Worm (Caenorhabditis elegans): ENCODE data around the gene R11D1.1.

Gene R11D1.1

DNA sequence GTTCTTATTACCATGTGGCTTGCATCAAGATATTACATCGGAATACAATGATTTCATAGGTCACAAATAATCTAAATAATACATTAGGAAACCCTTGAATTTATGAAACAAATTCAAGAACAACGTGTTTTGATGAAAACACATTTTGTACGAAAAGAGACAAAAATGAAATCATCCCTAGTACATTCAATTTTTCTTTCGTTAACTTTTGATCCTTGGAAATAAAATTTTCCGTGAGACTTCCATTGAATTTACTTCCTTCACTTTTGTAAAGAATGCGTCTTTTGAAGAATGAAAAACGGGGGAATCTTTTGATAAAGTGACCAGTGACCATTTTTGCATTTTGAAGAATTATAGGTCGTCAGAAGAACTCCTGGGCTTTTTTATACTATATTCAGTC, 30.4 kb upstream of the R11D1.1 start:
- TF ChIP-seq K09A11.1 (tag; optimal IDR thresholded peaks at IDR 0.05; ENCODE audit: insufficient read depth) (no peak), sox-2 (GFP tag; IDR thresholded peaks at IDR 0.05) (no peak), F13H6.1 (tag; optimal IDR thresholded peaks at IDR 0.05) (no peak), ets-4 (tag; optimal IDR thresholded peaks at IDR 0.05) (no peak), unc-3 (GFP tag; conservative IDR thresholded peaks at IDR 0.05) (no peak), unc-3 (tag; optimal IDR thresholded peaks at IDR 0.05) (no peak), lim-6 (tag; optimal IDR thresholded peaks at IDR 0.05) (no peak), elt-2 (tag; optimal IDR thresholded peaks at IDR 0.05) (no peak), elt-4 (tag; optimal IDR thresholded peaks at IDR 0.05) (no peak), ceh-9 (tag; optimal IDR thresholded peaks at IDR 0.05) (no peak), nfya-1 (tag; optimal IDR thresholded peaks at IDR 0.05) (no peak), pqm-1 (tag; optimal IDR thresholded peaks at IDR 0.05) (no peak), pha-4 (tag; optimal IDR thresholded peaks at IDR 0.05) (no peak), K02D7.2 (tag; optimal IDR thresholded peaks at IDR 0.05) (no peak), pat-9 (tag; optimal IDR thresholded peaks at IDR 0.05) (no peak), C08G9.2 (tag; optimal IDR thresholded peaks at IDR 0.05) (no peak), lin-11 (tag; optimal IDR thresholded peaks at IDR 0.05) (no peak), ceh-18 (tag; optimal IDR thresholded peaks at IDR 0.05) (no peak), ttx-3 (tag; optimal IDR thresholded peaks at IDR 0.05) (no peak), npax-4 (tag; optimal IDR thresholded peaks at IDR 0.05) (no peak), sox-4 (tag; optimal IDR thresholded peaks at IDR 0.05) (no peak)

DNA sequence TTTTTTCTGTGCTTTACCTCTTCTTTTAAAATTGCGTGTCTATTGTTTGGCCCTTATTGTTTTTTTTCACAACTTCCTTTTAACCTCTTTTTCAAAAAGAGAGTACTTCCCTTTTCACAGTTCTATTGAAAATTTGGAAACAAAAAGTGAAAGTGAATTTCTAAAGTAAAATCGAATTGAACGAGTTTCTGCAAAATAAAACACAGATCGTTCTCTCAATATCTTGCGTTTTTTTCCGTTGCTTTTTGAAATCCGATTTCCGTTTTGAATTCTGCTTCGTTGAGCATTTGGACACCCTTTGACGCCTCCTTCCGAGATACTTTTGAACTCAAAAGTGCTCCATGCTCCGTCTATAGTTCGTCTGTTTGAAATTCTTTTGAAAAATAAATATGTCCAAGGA, 27.9 kb upstream of the R11D1.1 start:
- no peak for TF ChIP-seq syd-9 (tag; optimal IDR thresholded peaks at IDR 0.05)
- TF ChIP-seq unc-55 (GFP tag; optimal IDR thresholded peaks at IDR 0.05) = no peak
- no peak for TF ChIP-seq pag-3 (tag; optimal IDR thresholded peaks at IDR 0.05; ENCODE audit: borderline replicate concordance)
- TF ChIP-seq C38D4.7 (GFP tag; optimal IDR thresholded peaks at IDR 0.05) = no peak
- no peak for TF ChIP-seq ceh-31 (tag; optimal IDR thresholded peaks at IDR 0.05)

DNA sequence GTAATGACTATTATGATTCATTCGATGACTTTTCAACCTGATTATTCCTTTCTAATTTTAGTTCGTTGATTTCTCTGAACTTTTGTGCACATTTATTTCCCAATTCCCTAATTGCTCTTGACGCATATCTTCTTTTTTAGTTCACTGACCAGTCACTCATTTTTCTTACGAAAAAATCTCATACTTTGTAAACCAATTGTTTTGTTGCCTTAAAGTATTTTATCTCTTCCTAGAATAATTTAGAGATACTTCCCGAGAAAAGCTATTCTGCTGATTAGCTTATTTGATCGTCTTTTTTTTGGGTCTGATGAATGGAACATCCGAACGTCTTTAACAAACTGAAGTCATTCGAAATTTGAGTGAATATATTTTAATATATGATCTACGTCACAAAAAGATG, 24.9 kb upstream of the R11D1.1 start:
- no peak for TF ChIP-seq dmd-4 (tag; optimal IDR thresholded peaks at IDR 0.05; ENCODE audit: borderline replicate concordance)
- TF ChIP-seq Y22D7AL.16 (tag; optimal IDR thresholded peaks at IDR 0.05) = no peak
- no peak for TF ChIP-seq tbx-7 (tag; optimal IDR thresholded peaks at IDR 0.05)
- no peak for TF ChIP-seq ceh-48 (tag; optimal IDR thresholded peaks at IDR 0.05)
- no peak for TF ChIP-seq pat-9 (tag; optimal IDR thresholded peaks at IDR 0.05)
- TF ChIP-seq C08G9.2 (tag; optimal IDR thresholded peaks at IDR 0.05) = no peak
- no peak for TF ChIP-seq ref-2 (tag; optimal IDR thresholded peaks at IDR 0.05)
- no peak for TF ChIP-seq unc-55 (GFP tag; optimal IDR thresholded peaks at IDR 0.05)
- no peak for TF ChIP-seq ceh-6 (GFP tag; optimal IDR thresholded peaks at IDR 0.05)
- TF ChIP-seq hlh-30 (tag; optimal IDR thresholded peaks at IDR 0.05; ENCODE audit: insufficient read depth) = no peak
- TF ChIP-seq gmeb-2 (tag; optimal IDR thresholded peaks at IDR 0.05) = no peak
- no peak for TF ChIP-seq K09A11.1 (tag; optimal IDR thresholded peaks at IDR 0.05; ENCODE audit: insufficient read depth)

DNA sequence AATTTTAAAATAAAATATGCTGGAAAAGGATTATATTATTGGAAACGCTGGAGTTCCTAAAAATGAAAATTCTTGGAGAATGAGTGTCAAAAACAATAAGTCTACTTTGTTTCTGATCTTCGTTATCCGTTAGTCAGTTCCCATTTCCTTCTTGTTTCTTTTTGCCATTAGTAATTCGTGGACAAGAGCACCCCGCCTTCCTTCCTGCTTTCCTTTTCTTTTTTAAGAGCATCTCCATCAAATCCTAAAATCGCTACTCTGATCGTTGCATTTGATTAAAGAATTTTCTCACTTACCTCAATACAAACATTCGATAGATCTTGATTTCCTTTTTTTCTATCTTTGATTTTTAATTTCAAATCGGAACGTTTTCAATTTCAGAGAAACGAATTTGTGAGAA, 24.4 kb upstream of the R11D1.1 start, which contains the start of gene frpr-15:
TSS of gene frpr-15 (plus strand) at position 301 of the 400 bp plus-strand sequence.
- TF ChIP-seq K09A11.1 (tag; optimal IDR thresholded peaks at IDR 0.05; ENCODE audit: insufficient read depth) (no peak), syd-9 (tag; optimal IDR thresholded peaks at IDR 0.05) (no peak), npax-4 (tag; optimal IDR thresholded peaks at IDR 0.05) (no peak), ceh-31 (tag; optimal IDR thresholded peaks at IDR 0.05) (no peak), ceh-45 (GFP tag; IDR thresholded peaks at IDR 0.05) (no peak), zip-5 (tag; optimal IDR thresholded peaks at IDR 0.05) (no peak), unc-55 (GFP tag; optimal IDR thresholded peaks at IDR 0.05) (no peak), ceh-2 (tag; optimal IDR thresholded peaks at IDR 0.05) (no peak)

Data from whole organism, late embryonic.